Fruit fly (Drosophila melanogaster) whole organism, embryonic: ENCODE data around the gene aos.

Experiments
- CG10366 ChIP-seq: fragments of 200-800 bp; sonication (Bioruptor generic); IDR thresholded peaks from 2 replicates; pipeline ENCODE4 v1.3.6; 2022; ENCODE audit warnings: missing biosample characterization, missing genetic modification characterization
- CG10543 ChIP-seq: fragments of 200-800 bp; sonication (Bioruptor generic); optimal IDR thresholded peaks from 3 replicates; lab custom pipeline; 2017; ENCODE audit warnings: missing biosample characterization, mild to moderate bottlenecking, missing genetic modification characterization, moderate library complexity
- CG11247 ChIP-seq: fragments of 200-800 bp; sonication (Bioruptor generic); IDR thresholded peaks from 2 replicates; pipeline ENCODE4 v1.3.6; 2022; ENCODE audit warnings: missing biosample characterization, missing genetic modification characterization
- CG15601 ChIP-seq: fragments of 200-800 bp; sonication (Bioruptor generic); optimal IDR thresholded peaks from 3 replicates; lab custom pipeline; 2019; ENCODE audit warnings: missing biosample characterization, mild to moderate bottlenecking, missing genetic modification characterization, moderate library complexity
- CG2712 ChIP-seq: fragments of 200-800 bp; optimal IDR thresholded peaks from 3 replicates; lab custom pipeline; 2019; ENCODE audit warnings: missing biosample characterization, mild to moderate bottlenecking, missing genetic modification characterization, moderate library complexity
- CG30431 ChIP-seq: fragments of 200-800 bp; sonication (Bioruptor generic); optimal IDR thresholded peaks from 2 replicates; lab custom pipeline; 2017; ENCODE audit warnings: missing biosample characterization, missing genetic modification characterization
- CG3163 ChIP-seq: fragments of 200-800 bp; sonication (Bioruptor generic); optimal IDR thresholded peaks from 3 replicates; lab custom pipeline; 2016; ENCODE audit warnings: missing biosample characterization, missing genetic modification characterization
- CG34376 ChIP-seq: fragments of 200-800 bp; sonication (Bioruptor generic); optimal IDR thresholded peaks from 2 replicates; lab custom pipeline; 2018; ENCODE audit warnings: missing biosample characterization, mild to moderate bottlenecking, missing genetic modification characterization
- CG3995 ChIP-seq: fragments of 200-800 bp; sonication (Bioruptor generic); optimal IDR thresholded peaks from 3 replicates; lab custom pipeline; 2016; ENCODE audit warnings: missing biosample characterization, missing genetic modification characterization
- CG4730 ChIP-seq: fragments of 200-800 bp; sonication (Bioruptor generic); IDR thresholded peaks from 2 replicates; pipeline ENCODE4 v1.3.6; 2022; ENCODE audit warnings: missing biosample characterization, missing genetic modification characterization
- CG5180 ChIP-seq: fragments of 200-800 bp; sonication (Bioruptor generic); optimal IDR thresholded peaks from 3 replicates; lab custom pipeline; 2017; ENCODE audit warnings: missing biosample characterization, missing genetic modification characterization, mild to moderate bottlenecking, moderate library complexity, missing genetic modification reagents
- CG7556 ChIP-seq: fragments of 200-800 bp; sonication (Bioruptor generic); optimal IDR thresholded peaks from 2 replicates; lab custom pipeline; 2017; ENCODE audit warnings: missing biosample characterization, mild to moderate bottlenecking, missing genetic modification characterization
- CTCF ChIP-seq: fragments of 200-800 bp; sonication (Bioruptor generic); optimal IDR thresholded peaks from 2 replicates; lab custom pipeline; 2017; ENCODE audit warnings: missing biosample characterization, mild to moderate bottlenecking, missing genetic modification characterization, moderate library complexity
- Dbx ChIP-seq: fragments of 200-800 bp; sonication (Bioruptor generic); IDR thresholded peaks from 3 replicates; pipeline ENCODE4 v1.3.6; 2022; ENCODE audit warnings: missing biosample characterization, missing genetic modification characterization
- Dek ChIP-seq: fragments of 200-800 bp; sonication (Bioruptor generic); optimal IDR thresholded peaks from 3 replicates; lab custom pipeline; 2019; ENCODE audit warnings: missing biosample characterization, mild to moderate bottlenecking, missing genetic modification characterization, moderate library complexity
- Elba2 ChIP-seq: fragments of 200-800 bp; sonication (Bioruptor generic); optimal IDR thresholded peaks from 3 replicates; lab custom pipeline; 2016; ENCODE audit warnings: missing biosample characterization, missing genetic modification characterization
- HLH54F ChIP-seq: fragments of 200-800 bp; sonication (Bioruptor generic); optimal IDR thresholded peaks from 3 replicates; lab custom pipeline; 2016; ENCODE audit warnings: missing biosample characterization, missing genetic modification characterization
- Hey ChIP-seq: fragments of 200-800 bp; sonication (Bioruptor generic); optimal IDR thresholded peaks from 3 replicates; lab custom pipeline; 2018; ENCODE audit warnings: missing biosample characterization, mild to moderate bottlenecking, missing genetic modification characterization
- Hr78 ChIP-seq, 2 experiments: fragments of 200-800 bp in 1 of 2; fragments of >200 bp in 1 of 2; sonication (Bioruptor generic) in 1 of 2; optimal IDR thresholded peaks; 2 replicates each; lab custom pipeline; 2017 to 2019; ENCODE audit warnings: missing biosample characterization in 2 of 2, missing genetic modification characterization in 2 of 2, mild to moderate bottlenecking in 1 of 2, moderate library complexity in 1 of 2
- MTF-1 ChIP-seq: fragments of 200-800 bp; sonication (Bioruptor generic); optimal IDR thresholded peaks from 2 replicates; lab custom pipeline; 2018; ENCODE audit warnings: missing biosample characterization, mild to moderate bottlenecking, missing genetic modification characterization, borderline replicate concordance
- Nf-YB ChIP-seq: fragments of 200-800 bp; sonication (Bioruptor generic); optimal IDR thresholded peaks from 3 replicates; lab custom pipeline; 2019; ENCODE audit warnings: missing biosample characterization, mild to moderate bottlenecking, missing genetic modification characterization, moderate library complexity
- Tbp ChIP-seq: fragments of >200 bp; optimal IDR thresholded peaks from 2 replicates; lab custom pipeline; 2018; ENCODE audit warnings: missing biosample characterization, missing genetic modification characterization
- Vsx1 ChIP-seq: fragments of 200-800 bp; sonication (Bioruptor generic); optimal IDR thresholded peaks from 2 replicates; lab custom pipeline; 2017; ENCODE audit warnings: missing biosample characterization, mild to moderate bottlenecking, missing genetic modification characterization, missing genetic modification reagents
- YL-1 ChIP-seq: fragments of 200-800 bp; sonication (Bioruptor generic); optimal IDR thresholded peaks from 3 replicates; lab custom pipeline; 2017; ENCODE audit warnings: missing biosample characterization, mild to moderate bottlenecking, missing genetic modification characterization
- cato ChIP-seq: fragments of 200-800 bp; sonication (Bioruptor generic); optimal IDR thresholded peaks from 2 replicates; lab custom pipeline; 2016; ENCODE audit warnings: missing biosample characterization, missing genetic modification characterization, borderline replicate concordance
- chm ChIP-seq: fragments of 200-800 bp; sonication (Bioruptor generic); IDR thresholded peaks from 2 replicates; pipeline ENCODE4 v1.3.6; 2022; ENCODE audit warnings: missing biosample characterization, missing genetic modification characterization
- corto ChIP-seq: fragments of 200-800 bp; sonication (Bioruptor generic); optimal IDR thresholded peaks from 2 replicates; lab custom pipeline; 2016; ENCODE audit warnings: missing biosample characterization, mild to moderate bottlenecking, missing genetic modification characterization, moderate library complexity
- crp ChIP-seq, 2 experiments: fragments of 200-800 bp; sonication (Bioruptor generic); optimal IDR thresholded peaks; 2 replicates in 1 of 2; 3 replicates in 1 of 2; lab custom pipeline; 2017; ENCODE audit warnings: missing biosample characterization in 2 of 2, missing genetic modification characterization in 2 of 2, mild to moderate bottlenecking in 1 of 2, moderate library complexity in 1 of 2
- en ChIP-seq: fragments of 200-800 bp; sonication (Bioruptor generic); optimal IDR thresholded peaks from 2 replicates; lab custom pipeline; 2016; ENCODE audit warnings: missing biosample characterization, missing genetic modification characterization
- exex ChIP-seq: fragments of 200-800 bp; sonication (Bioruptor generic); optimal IDR thresholded peaks from 4 replicates; lab custom pipeline; 2018; ENCODE audit warnings: missing biosample characterization, mild to moderate bottlenecking, missing genetic modification characterization, moderate library complexity
- eyg ChIP-seq: fragments of 200-800 bp; sonication (Bioruptor generic); optimal IDR thresholded peaks from 3 replicates; lab custom pipeline; 2016; ENCODE audit warnings: missing biosample characterization, missing genetic modification characterization
- gce ChIP-seq: fragments of 200-800 bp; sonication (Bioruptor generic); IDR thresholded peaks from 3 replicates; pipeline ENCODE4 v1.3.6; 2022; ENCODE audit warnings: missing biosample characterization, missing genetic modification characterization
- gro ChIP-seq: fragments of 200-800 bp; sonication (Bioruptor generic); optimal IDR thresholded peaks from 2 replicates; lab custom pipeline; 2016; ENCODE audit warnings: missing biosample characterization, missing genetic modification characterization
- hkb ChIP-seq, 2 experiments: fragments of 200-800 bp in 1 of 2; fragments of >200 bp in 1 of 2; sonication (Bioruptor generic) in 1 of 2; IDR thresholded peaks in 1 of 2; optimal IDR thresholded peaks in 1 of 2; 2 replicates each; pipeline versions ENCODE4 v1.3.6 to Lab custom; 2017 to 2022; ENCODE audit warnings: missing biosample characterization in 1 of 2, missing genetic modification characterization in 1 of 2
- klu ChIP-seq: fragments of 200-800 bp; sonication (Bioruptor generic); IDR thresholded peaks from 2 replicates; pipeline ENCODE4 v1.3.6; 2022; ENCODE audit warnings: missing biosample characterization, missing genetic modification characterization
- lab ChIP-seq: fragments of 200-800 bp; sonication (Bioruptor generic); optimal IDR thresholded peaks from 3 replicates; lab custom pipeline; 2017; ENCODE audit warnings: missing biosample characterization, missing genetic modification characterization, mild to moderate bottlenecking, moderate library complexity, missing genetic modification reagents
- lmd ChIP-seq: fragments of 200-800 bp; sonication (Bioruptor generic); IDR thresholded peaks from 2 replicates; pipeline ENCODE4 v1.3.6; 2022; ENCODE audit warnings: missing biosample characterization, missing genetic modification characterization
- mirr ChIP-seq: fragments of 200-800 bp; sonication (Bioruptor generic); optimal IDR thresholded peaks from 3 replicates; lab custom pipeline; 2018; ENCODE audit warnings: missing biosample characterization, mild to moderate bottlenecking, missing genetic modification characterization
- oc ChIP-seq: fragments of 200-800 bp; sonication (Bioruptor generic); optimal IDR thresholded peaks from 2 replicates; lab custom pipeline; 2018; ENCODE audit warnings: missing biosample characterization, mild to moderate bottlenecking, missing genetic modification characterization, moderate library complexity
- phol ChIP-seq: fragments of 200-800 bp; sonication (Bioruptor generic); optimal IDR thresholded peaks from 3 replicates; lab custom pipeline; 2018; ENCODE audit warnings: missing biosample characterization, mild to moderate bottlenecking, missing genetic modification characterization, moderate library complexity
- row ChIP-seq: fragments of 200-800 bp; sonication (Bioruptor generic); IDR thresholded peaks from 3 replicates; pipeline ENCODE4 v1.3.6; 2022; ENCODE audit warnings: missing biosample characterization, missing genetic modification characterization
- sens ChIP-seq: fragments of 200-800 bp; sonication (Bioruptor generic); peaks from one replicate; lab custom pipeline; 2016; ENCODE audit warnings: missing biosample characterization, missing genetic modification characterization
- sens-2 ChIP-seq: fragments of 200-800 bp; sonication (Bioruptor generic); IDR thresholded peaks from 2 replicates; pipeline ENCODE4 v1.3.6; 2022; ENCODE audit warnings: missing biosample characterization, missing genetic modification characterization
- slp2 ChIP-seq: fragments of 200-800 bp; sonication (Bioruptor generic); optimal IDR thresholded peaks from 2 replicates; lab custom pipeline; 2016; ENCODE audit warnings: missing biosample characterization, missing genetic modification characterization
- tgo ChIP-seq: fragments of 200-800 bp; sonication (Bioruptor generic); IDR thresholded peaks from 3 replicates; pipeline ENCODE4 v1.3.6; 2022; ENCODE audit warnings: missing biosample characterization, missing genetic modification characterization
- vfl ChIP-seq: fragments of 200-800 bp; sonication (Bioruptor generic); optimal IDR thresholded peaks from 2 replicates; lab custom pipeline; 2016; ENCODE audit warnings: missing biosample characterization, missing genetic modification characterization
- wek ChIP-seq: fragments of 200-800 bp; sonication (Bioruptor generic); optimal IDR thresholded peaks from 3 replicates; lab custom pipeline; 2018; ENCODE audit warnings: missing biosample characterization, mild to moderate bottlenecking, missing genetic modification characterization, moderate library complexity

Gene aos

DNA sequence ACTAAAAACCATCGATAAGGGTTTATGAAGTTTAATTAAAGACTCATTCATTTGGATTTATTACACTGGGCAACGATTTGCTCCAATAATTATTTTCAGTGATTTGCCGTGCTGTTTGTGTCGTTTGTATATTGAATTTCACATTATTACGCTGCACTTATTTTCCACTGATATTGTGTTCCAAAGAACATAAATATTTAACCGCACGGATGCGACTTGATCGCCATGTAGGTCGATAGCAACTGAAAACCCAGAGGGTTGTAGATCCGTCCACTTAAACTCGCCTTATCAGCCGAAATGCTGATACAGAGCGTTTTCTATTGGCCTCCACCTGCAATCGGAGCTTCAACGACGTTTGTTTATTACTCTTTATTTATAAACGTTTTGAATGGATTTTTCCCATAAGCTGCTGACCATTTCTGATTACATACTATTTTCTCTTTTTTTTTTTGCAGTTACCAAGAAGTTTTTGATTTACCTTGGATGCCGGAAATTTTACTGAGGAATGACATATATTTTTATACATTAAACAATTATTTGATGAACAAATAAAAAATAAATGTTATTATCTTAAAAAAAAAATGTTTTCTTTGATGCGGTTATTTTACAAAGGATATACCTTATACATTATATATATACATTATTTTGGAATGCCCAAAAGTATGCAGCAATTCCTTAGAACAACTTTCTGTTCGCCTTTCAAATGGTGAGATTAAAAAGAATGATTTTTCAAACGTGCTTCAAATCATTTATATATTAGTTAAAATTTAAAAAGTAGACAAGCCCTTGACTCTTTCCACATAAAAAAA lies 12.7 kb upstream of the aos start, which contains the start of gene CG42514 (continued):
- no peak for TF ChIP-seq corto
- TF ChIP-seq YL-1 (GFP tag; lab: Kevin White, UChicago) = no peak
- no peak for TF ChIP-seq Dek (tag; lab: Kevin White, UChicago)
- peak; percentile 16 for TF ChIP-seq mirr (GFP tag; lab: Kevin White, UChicago)
- TF ChIP-seq CG10543 (GFP tag; lab: Kevin White, UChicago) = peak; percentile 42
- TF ChIP-seq Hey (tag; lab: Kevin White, UChicago) = peak; percentile 71
- TF ChIP-seq tgo = no peak
- no peak for TF ChIP-seq CG15601 (tag; lab: Kevin White, UChicago)
- TF ChIP-seq vfl = no peak
- no peak for TF ChIP-seq cato (GFP tag; lab: Kevin White, UChicago)
- TF ChIP-seq eyg = no peak
- TF ChIP-seq Vsx1 (GFP tag; lab: Kevin White, UChicago) = no peak
- TF ChIP-seq en (GFP tag; lab: Kevin White, UChicago) = no peak
- TF ChIP-seq CG3995 (GFP tag; lab: Kevin White, UChicago) = no peak
- TF ChIP-seq hkb (optimal IDR thresholded peaks at IDR 0.05; lab: Kevin White, UChicago) = no peak
- TF ChIP-seq hkb (GFP tag; IDR thresholded peaks at IDR 0.05; lab: Robert Waterston, UW) = no peak
- TF ChIP-seq phol = no peak
- no peak for TF ChIP-seq klu (GFP tag; lab: Robert Waterston, UW)
- no peak for TF ChIP-seq Dbx (GFP tag; lab: Robert Waterston, UW)
- TF ChIP-seq CG4730 (GFP tag; lab: Robert Waterston, UW) = no peak
- TF ChIP-seq Elba2 (GFP tag; lab: Kevin White, UChicago) = no peak
- TF ChIP-seq CG5180 = peak; percentile 61
- no peak for TF ChIP-seq MTF-1 (GFP tag; lab: Kevin White, UChicago)
- TF ChIP-seq CG7556 (GFP tag; lab: Kevin White, UChicago) = no peak
- peak; percentile 77 for TF ChIP-seq CG34376 (GFP tag; lab: Kevin White, UChicago)
- no peak for TF ChIP-seq wek (GFP tag; lab: Kevin White, UChicago)
- no peak for TF ChIP-seq gce (GFP tag; lab: Robert Waterston, UW)
- TF ChIP-seq CG10366 (GFP tag; lab: Robert Waterston, UW) = no peak
- no peak for TF ChIP-seq CG3163 (GFP tag; lab: Kevin White, UChicago)
- TF ChIP-seq lmd = no peak
- TF ChIP-seq exex (tag; lab: Kevin White, UChicago) = peak; percentile 72
- peak; percentile 5; the same call in 1 of the 3 replicates for TF ChIP-seq row (GFP tag; lab: Robert Waterston, UW)
- TF ChIP-seq oc = no peak
- TF ChIP-seq CG30431 (GFP tag; lab: Kevin White, UChicago) = no peak
- no peak for TF ChIP-seq crp (GFP tag; optimal IDR thresholded peaks at IDR 0.05; lab: Kevin White, UChicago)
- no peak for TF ChIP-seq CTCF (GFP tag; lab: Kevin White, UChicago)
- TF ChIP-seq chm (GFP tag; lab: Robert Waterston, UW) = no peak
- no peak for TF ChIP-seq CG11247 (GFP tag; lab: Robert Waterston, UW)
- no peak for TF ChIP-seq HLH54F (GFP tag; lab: Kevin White, UChicago)
- peak; percentile 12 for TF ChIP-seq Nf-YB (GFP tag; lab: Kevin White, UChicago)
- no peak for TF ChIP-seq CG2712 (tag; lab: Kevin White, UChicago)
- no peak for TF ChIP-seq lab
- peak; percentile 3 for TF ChIP-seq gro (GFP tag; lab: Kevin White, UChicago)
- TF ChIP-seq slp2 (GFP tag; lab: Kevin White, UChicago) = no peak
- TF ChIP-seq sens-2 (GFP tag; lab: Robert Waterston, UW) = no peak
- peak; percentile 66 for TF ChIP-seq sens
- no peak for TF ChIP-seq Tbp (GFP tag; lab: Kevin White, UChicago)
- TF ChIP-seq Hr78 (GFP tag; optimal IDR thresholded peaks at IDR 0.05; lab: Kevin White, UChicago) = no peak
